Worm (Caenorhabditis elegans) whole organism, young adult: ENCODE data around the gene srz-5.

Source experiments
- B0019.2 ChIP-seq: fragments of 200-800 bp; sonication (Bioruptor generic); conservative IDR thresholded peaks from 2 replicates; pipeline ENCODE4 v1.3.6; 2022; ENCODE audit warnings: missing genetic modification reagents, missing genetic modification characterization, missing compliant biosample characterization
- B0035.1 ChIP-seq: sonication (generic microtip); optimal IDR thresholded peaks from 2 replicates; lab custom pipeline; 2016; ENCODE audit warnings: missing genetic modification characterization, mild to moderate bottlenecking, missing compliant biosample characterization, missing genotype, missing genetic modification reagents
- B0261.1 ChIP-seq: sonication (generic microtip); optimal IDR thresholded peaks from 2 replicates; lab custom pipeline; 2016; ENCODE audit warnings: mild to moderate bottlenecking, missing genetic modification characterization, moderate library complexity, missing compliant biosample characterization
- C06A6.2 ChIP-seq: fragments of 200-800 bp; sonication (Bioruptor generic); conservative IDR thresholded peaks from 2 replicates; pipeline ENCODE4 v1.3.6; 2022; ENCODE audit warnings: missing genetic modification characterization, missing compliant biosample characterization
- D2030.7 ChIP-seq: fragments of 200-800 bp; sonication (Bioruptor generic); IDR thresholded peaks from 2 replicates; pipeline ENCODE4 v1.3.6; 2022; ENCODE audit warnings: missing genetic modification reagents, missing genetic modification characterization, missing compliant biosample characterization
- F10E7.11 ChIP-seq: sonication (generic microtip); optimal IDR thresholded peaks from 2 replicates; lab custom pipeline; 2017; ENCODE audit warnings: mild to moderate bottlenecking, missing genetic modification characterization, moderate library complexity, missing compliant biosample characterization
- F37B4.10 ChIP-seq: fragments of 200-800 bp; sonication (Bioruptor generic); IDR thresholded peaks from 2 replicates; pipeline ENCODE4 v1.3.6; 2022; ENCODE audit warnings: missing genetic modification characterization, missing compliant biosample characterization
- F49E8.2 ChIP-seq: sonication (generic microtip); optimal IDR thresholded peaks from 3 replicates; lab custom pipeline; 2017; ENCODE audit warnings: missing genetic modification characterization, mild to moderate bottlenecking, missing compliant biosample characterization, antibody characterized with exemption, moderate library complexity; ENCODE audit not compliant: insufficient read depth
- K11D2.4 ChIP-seq: fragments of 200-800 bp; sonication (Bioruptor generic); IDR thresholded peaks from 2 replicates; pipeline ENCODE4 v1.3.6; 2022; ENCODE audit warnings: missing genetic modification reagents, missing genetic modification characterization, missing compliant biosample characterization
- T07F8.4 ChIP-seq: sonication (generic microtip); optimal IDR thresholded peaks from 2 replicates; lab custom pipeline; 2016; ENCODE audit warnings: mild to moderate bottlenecking, missing genetic modification characterization, moderate library complexity, missing compliant biosample characterization
- ZK185.1 ChIP-seq: sonication (generic microtip); optimal IDR thresholded peaks from 2 replicates; lab custom pipeline; 2016; ENCODE audit warnings: mild to moderate bottlenecking, missing genetic modification characterization, missing compliant biosample characterization; ENCODE audit not compliant: poor library complexity, severe bottlenecking
- akir-1 ChIP-seq: fragments of 200-800 bp; sonication (Bioruptor generic); optimal IDR thresholded peaks from 2 replicates; lab custom pipeline; 2018; ENCODE audit warnings: mild to moderate bottlenecking, missing genetic modification characterization, moderate library complexity, missing compliant biosample characterization
- aptf-2 ChIP-seq: fragments of 200-800 bp; sonication (Bioruptor generic); conservative IDR thresholded peaks from 2 replicates; pipeline ENCODE4 v1.3.6; 2022; ENCODE audit warnings: missing genetic modification reagents, missing genetic modification characterization, missing compliant biosample characterization
- attf-6 ChIP-seq: fragments of 200-800 bp; sonication (Bioruptor generic); IDR thresholded peaks from 2 replicates; pipeline ENCODE4 v1.3.6; 2022; ENCODE audit warnings: missing genetic modification reagents, missing genetic modification characterization, missing compliant biosample characterization
- bed-2 ChIP-seq: fragments of 200-800 bp; sonication (Bioruptor generic); IDR thresholded peaks from 2 replicates; pipeline ENCODE4 v1.3.6; 2022; ENCODE audit warnings: missing genetic modification reagents, missing genetic modification characterization, missing compliant biosample characterization
- ccch-3 ChIP-seq: fragments of 200-800 bp; sonication (Bioruptor generic); optimal IDR thresholded peaks from 2 replicates; lab custom pipeline; 2018; ENCODE audit warnings: mild to moderate bottlenecking, missing genetic modification characterization, missing compliant biosample characterization
- ceh-91 ChIP-seq: fragments of 200-800 bp; sonication (Bioruptor generic); IDR thresholded peaks from 2 replicates; pipeline ENCODE4 v1.3.6; 2022; ENCODE audit warnings: missing genetic modification reagents, missing genetic modification characterization, missing compliant biosample characterization
- dpl-1 ChIP-seq: fragments of 150-350 bp; optimal IDR thresholded peaks from 2 replicates; lab custom pipeline; 2014; ENCODE audit warnings: missing biosample characterization, missing genetic modification reagents, missing genetic modification characterization
- efl-1 ChIP-seq: fragments of 150-350 bp; optimal IDR thresholded peaks from 2 replicates; lab custom pipeline; 2014; ENCODE audit warnings: missing biosample characterization, missing genetic modification reagents, missing genetic modification characterization
- egl-44 ChIP-seq: fragments of 200-800 bp; sonication (Bioruptor generic); IDR thresholded peaks from 2 replicates; pipeline ENCODE4 v1.3.6; 2022; ENCODE audit warnings: missing genetic modification reagents, missing genetic modification characterization, missing compliant biosample characterization
- egrh-3 ChIP-seq: fragments of 200-800 bp; sonication (Bioruptor generic); IDR thresholded peaks from 2 replicates; pipeline ENCODE4 v1.3.6; 2022; ENCODE audit warnings: missing genetic modification reagents, missing genetic modification characterization, missing compliant biosample characterization
- ekl-4 ChIP-seq: fragments of 200-800 bp; sonication (Bioruptor generic); IDR thresholded peaks from 2 replicates; pipeline ENCODE4 v1.3.6; 2022; ENCODE audit warnings: missing genetic modification reagents, missing genetic modification characterization, missing compliant biosample characterization
- hlh-12 ChIP-seq: sonication (generic microtip); optimal IDR thresholded peaks from 2 replicates; lab custom pipeline; 2016; ENCODE audit warnings: missing genetic modification characterization, missing compliant biosample characterization
- hlh-26 ChIP-seq: fragments of 200-800 bp; sonication (Bioruptor generic); conservative IDR thresholded peaks from 2 replicates; pipeline ENCODE4 v1.3.6; 2022; ENCODE audit warnings: missing genetic modification reagents, missing genetic modification characterization, missing compliant biosample characterization
- hmg-1.2 ChIP-seq: fragments of 200-800 bp; sonication (Bioruptor generic); IDR thresholded peaks from 2 replicates; pipeline ENCODE4 v1.3.6; 2022; ENCODE audit warnings: missing genetic modification reagents, missing genetic modification characterization, missing compliant biosample characterization
- lag-1 ChIP-seq: fragments of 200-800 bp; sonication (Bioruptor generic); IDR thresholded peaks from 2 replicates; pipeline ENCODE4 v1.3.6; 2022; ENCODE audit warnings: missing genetic modification reagents, missing genetic modification characterization, missing compliant biosample characterization
- let-526 ChIP-seq: fragments of 200-800 bp; sonication (Bioruptor generic); IDR thresholded peaks from 2 replicates; pipeline ENCODE4 v1.3.6; 2022; ENCODE audit warnings: missing genetic modification reagents, missing genetic modification characterization, missing compliant biosample characterization
- let-607 ChIP-seq, 2 experiments: fragments of 200-800 bp in 1 of 2; sonication (Bioruptor generic) in 1 of 2; sonication (generic microtip) in 1 of 2; optimal IDR thresholded peaks; 2 replicates each; lab custom pipeline; 2016 to 2018; ENCODE audit warnings: mild to moderate bottlenecking in 2 of 2, missing compliant biosample characterization in 2 of 2, missing genetic modification characterization in 2 of 2, moderate library complexity in 2 of 2, missing genotype in 1 of 2
- lir-1 ChIP-seq: fragments of 200-800 bp; sonication (Bioruptor generic); conservative IDR thresholded peaks from 2 replicates; pipeline ENCODE4 v1.3.6; 2022; ENCODE audit warnings: missing genetic modification reagents, missing genetic modification characterization, missing compliant biosample characterization
- mxl-1 ChIP-seq: sonication (generic microtip); optimal IDR thresholded peaks from 2 replicates; lab custom pipeline; 2016; ENCODE audit warnings: missing genetic modification characterization, missing compliant biosample characterization
- nhr-179 ChIP-seq: sonication (generic microtip); optimal IDR thresholded peaks from 2 replicates; lab custom pipeline; 2016; ENCODE audit warnings: mild to moderate bottlenecking, missing genetic modification characterization, missing compliant biosample characterization
- nhr-80 ChIP-seq: sonication (generic microtip); optimal IDR thresholded peaks from 2 replicates; lab custom pipeline; 2016; ENCODE audit warnings: missing genetic modification characterization, missing compliant biosample characterization
- pha-4 ChIP-seq: fragments of 150-350 bp; sonication (generic microtip); optimal IDR thresholded peaks from 2 replicates; lab custom pipeline; 2014; ENCODE audit warnings: missing biosample characterization, missing genetic modification reagents, missing genetic modification characterization
- rpc-1 ChIP-seq, 2 experiments: fragments of 150-350 bp in 1 of 2; sonication (generic microtip) in 1 of 2; optimal IDR thresholded peaks; 2 replicates each; lab custom pipeline; 2014 to 2018; ENCODE audit warnings: missing biosample characterization in 1 of 2, missing genetic modification characterization in 1 of 2, missing genetic modification reagents in 1 of 2, missing genotype in 1 of 2
- snpc-1.1 ChIP-seq: sonication (generic microtip); optimal IDR thresholded peaks from 2 replicates; lab custom pipeline; 2017; ENCODE audit warnings: missing genetic modification characterization, mild to moderate bottlenecking, missing compliant biosample characterization, antibody characterized with exemption, moderate library complexity, missing genotype, missing genetic modification reagents; ENCODE audit not compliant: insufficient read depth
- snpc-3.4 ChIP-seq: sonication (generic microtip); optimal IDR thresholded peaks from 2 replicates; lab custom pipeline; 2017; ENCODE audit warnings: missing genetic modification characterization, mild to moderate bottlenecking, missing compliant biosample characterization, antibody characterized with exemption, moderate library complexity, missing genotype, missing genetic modification reagents
- snpc-4 ChIP-seq, 5 experiments: fragments of 150-350 bp in 1 of 5; sonication (generic microtip) in 4 of 5; optimal IDR thresholded peaks; 2 replicates each; lab custom pipeline; 2014 to 2018; ENCODE audit warnings: missing genetic modification characterization in 5 of 5, missing biosample characterization in 3 of 5, antibody characterized with exemption in 2 of 5, mild to moderate bottlenecking in 2 of 5, missing compliant biosample characterization in 2 of 5, missing genotype in 2 of 5, moderate library complexity in 2 of 5, missing genetic modification reagents in 1 of 5
- sptf-2 ChIP-seq: fragments of 200-800 bp; sonication (Bioruptor generic); optimal IDR thresholded peaks from 2 replicates; lab custom pipeline; 2018; ENCODE audit warnings: mild to moderate bottlenecking, missing genetic modification characterization, missing compliant biosample characterization
- tbp1 ChIP-seq: fragments of 200-800 bp; sonication (Bioruptor generic); optimal IDR thresholded peaks from 2 replicates; lab custom pipeline; 2018; ENCODE audit warnings: mild to moderate bottlenecking, missing genetic modification characterization, missing compliant biosample characterization
- tlf-1 ChIP-seq: fragments of 200-800 bp; sonication (Bioruptor generic); optimal IDR thresholded peaks from 2 replicates; lab custom pipeline; 2018; ENCODE audit warnings: mild to moderate bottlenecking, missing genetic modification characterization, missing compliant biosample characterization
- unc-130 ChIP-seq: sonication (generic microtip); optimal IDR thresholded peaks from 2 replicates; lab custom pipeline; 2016; ENCODE audit warnings: missing genetic modification reagents, missing genetic modification characterization, missing compliant biosample characterization
- unc-62 ChIP-seq: fragments of 150-350 bp; optimal IDR thresholded peaks from 2 replicates; lab custom pipeline; 2014; ENCODE audit warnings: missing biosample characterization, missing genetic modification reagents, missing genetic modification characterization
- zim-3 ChIP-seq: sonication (generic microtip); optimal IDR thresholded peaks from 2 replicates; lab custom pipeline; 2017; ENCODE audit warnings: mild to moderate bottlenecking, missing genetic modification characterization, moderate library complexity, missing compliant biosample characterization
- ztf-22 ChIP-seq: fragments of 200-800 bp; sonication (Bioruptor generic); optimal IDR thresholded peaks from 2 replicates; lab custom pipeline; 2018; ENCODE audit warnings: mild to moderate bottlenecking, missing genetic modification characterization, moderate library complexity, missing compliant biosample characterization
- ztf-26 ChIP-seq: sonication (generic microtip); optimal IDR thresholded peaks from 2 replicates; lab custom pipeline; 2017; ENCODE audit warnings: missing genetic modification characterization, missing compliant biosample characterization
- ztf-3 ChIP-seq: fragments of 200-800 bp; sonication (Bioruptor generic); optimal IDR thresholded peaks from 2 replicates; lab custom pipeline; 2018; ENCODE audit warnings: mild to moderate bottlenecking, missing genetic modification characterization, missing compliant biosample characterization

srz-5 gene

DNA sequence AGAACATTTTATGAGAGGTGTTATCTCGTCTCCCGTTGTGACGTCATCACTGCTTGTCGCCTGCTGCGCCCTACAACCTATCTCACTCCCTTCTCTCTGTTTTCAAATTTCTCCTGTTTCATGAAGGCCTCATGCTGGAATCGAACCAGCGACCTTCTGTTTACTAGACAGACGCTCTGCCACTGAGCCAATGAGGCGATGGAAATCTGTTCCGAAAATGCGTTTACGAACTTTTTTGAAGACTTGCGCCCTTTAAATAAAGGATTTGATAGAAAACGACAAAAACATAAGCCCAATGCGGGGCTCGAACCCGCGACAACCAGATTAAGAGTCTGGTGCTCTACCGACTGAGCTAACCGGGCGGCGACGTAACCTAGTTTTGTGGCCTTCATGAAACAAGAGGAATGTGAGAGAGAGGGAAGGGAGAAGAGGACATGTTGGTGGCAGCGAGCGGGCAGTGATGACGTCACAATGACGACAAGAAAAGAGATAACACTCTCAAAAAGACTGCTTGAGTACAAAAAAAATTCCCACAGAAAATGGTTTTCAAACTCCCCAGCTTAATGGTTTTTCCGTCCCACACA is 4.5 kb upstream of the srz-5 start, which contains the start of gene clec-126 (continued):
- TF ChIP-seq aptf-2 (GFP tag; lab: Robert Waterston, UW) (no peak), egrh-3 (GFP tag; lab: Robert Waterston, UW) (peak; percentile 54), ekl-4 (GFP tag; lab: Robert Waterston, UW) (peak; percentile 83), ccch-3 (GFP tag; lab: Kevin White, UChicago) (peak; percentile 50), let-607 (tag; optimal IDR thresholded peaks at IDR 0.05; lab: Kevin White, UChicago) (peak; percentile 11 to 75), F49E8.2 (no peak), let-526 (GFP tag; lab: Robert Waterston, UW) (no peak), lag-1 (no peak), T07F8.4 (peak; percentile 90), ztf-26 (tag; lab: Kevin White, UChicago) (peak; percentile 93), hlh-26 (no peak), ztf-22 (GFP tag; lab: Kevin White, UChicago) (peak; percentile 56), sptf-2 (GFP tag; lab: Kevin White, UChicago) (peak; percentile 28), C06A6.2 (GFP tag; lab: Robert Waterston, UW) (peak; percentile 50; the same call in 1 of the 2 replicates), akir-1 (GFP tag; lab: Kevin White, UChicago) (no peak), mxl-1 (peak; percentile 78), tlf-1 (peak; percentile 77), ceh-91 (GFP tag; lab: Robert Waterston, UW) (0 out of 2 replicates have a peak, but pooled peaks have one; percentile 29), lir-1 (GFP tag; lab: Robert Waterston, UW) (0 out of 2 replicates have a peak, but pooled peaks have one; percentile 49), bed-2 (GFP tag; lab: Robert Waterston, UW) (no peak), egl-44 (GFP tag; lab: Robert Waterston, UW) (peak; percentile 73), rpc-1 (optimal IDR thresholded peaks at IDR 0.05; lab: Kevin White, UChicago) (peak; percentile 88), rpc-1 (tag; optimal IDR thresholded peaks at IDR 0.05; lab: Kevin White, UChicago) (peak; percentile 89), B0261.1 (peak; percentile 97), nhr-179 (tag; lab: Kevin White, UChicago) (peak; percentile 53), efl-1 (GFP tag; lab: Kevin White, UChicago) (peak; percentile 12), F10E7.11 (no peak), attf-6 (GFP tag; lab: Robert Waterston, UW) (no peak), hmg-1.2 (GFP tag; lab: Robert Waterston, UW) (peak; percentile 77), ztf-3 (GFP tag; lab: Kevin White, UChicago) (no peak), F37B4.10 (GFP tag; lab: Robert Waterston, UW) (0 out of 2 replicates have a peak, but pooled peaks have one; percentile 10), snpc-1.1 (tag; lab: Kevin White, UChicago) (peak; percentile 73), nhr-80 (tag; lab: Kevin White, UChicago) (peak; percentile 69), B0019.2 (GFP tag; lab: Robert Waterston, UW) (0 out of 2 replicates have a peak, but pooled peaks have one; percentile 6), zim-3 (tag; lab: Kevin White, UChicago) (peak; percentile 46), pha-4 (peak; percentile 11), dpl-1 (peak; percentile 31), unc-130 (GFP tag; lab: Kevin White, UChicago) (peak; percentile 80), B0035.1 (peak; percentile 84), D2030.7 (GFP tag; lab: Robert Waterston, UW) (peak; percentile 89), K11D2.4 (GFP tag; lab: Robert Waterston, UW) (peak; percentile 50; the same call in 1 of the 2 replicates), ZK185.1 (peak; percentile 62), hlh-12 (peak; percentile 29), snpc-3.4 (peak; percentile 62), tbp1 (GFP tag; lab: Kevin White, UChicago) (peak; percentile 92), snpc-4 (GFP tag; optimal IDR thresholded peaks at IDR 0.05; lab: Kevin White, UChicago) (peak; percentile 75), snpc-4 (tag; optimal IDR thresholded peaks at IDR 0.05; lab: Kevin White, UChicago) (peak; percentile 50 to 85 (median 82)), unc-62 (GFP tag; lab: Kevin White, UChicago) (no peak)
